Worm (Caenorhabditis elegans): ENCODE results near the gene C07D10.1.
"Not testable (repeated sequence)": the region's sequence is repeated elsewhere in the genome, so short reads cannot be mapped to it uniquely, and the experiment has no call there.

The C07D10.1 gene

DNA sequence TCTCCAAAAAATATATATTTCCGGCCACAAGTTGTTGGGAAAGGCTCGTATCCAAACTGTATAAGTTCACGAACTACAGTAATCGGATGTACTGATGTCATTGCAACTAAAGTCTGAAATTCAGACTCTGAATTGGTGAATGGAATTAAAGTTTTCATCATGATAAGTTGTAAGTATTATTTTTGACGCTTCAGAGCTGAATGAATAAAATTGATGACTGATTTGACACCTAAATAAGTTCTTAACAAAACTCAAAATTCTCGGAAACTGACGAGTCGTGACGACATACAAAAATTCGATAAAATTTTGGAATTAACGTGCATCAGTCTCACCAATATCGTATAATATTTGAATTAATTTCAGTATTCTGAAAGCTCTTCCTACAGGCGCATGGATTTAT, 28.6 kb upstream of the C07D10.1 start, which contains the start of gene F43E2.11:
Gene F43E2.11, minus strand, starts transcription at position 101 of the 400 bp plus-strand sequence.
- TF ChIP-seq hmg-4 (GFP tag; optimal IDR thresholded peaks at IDR 0.05); hmbx-1 (tag; optimal IDR thresholded peaks at IDR 0.05); flt-1 (GFP tag; IDR thresholded peaks at IDR 0.05): not testable (repeated sequence)

DNA sequence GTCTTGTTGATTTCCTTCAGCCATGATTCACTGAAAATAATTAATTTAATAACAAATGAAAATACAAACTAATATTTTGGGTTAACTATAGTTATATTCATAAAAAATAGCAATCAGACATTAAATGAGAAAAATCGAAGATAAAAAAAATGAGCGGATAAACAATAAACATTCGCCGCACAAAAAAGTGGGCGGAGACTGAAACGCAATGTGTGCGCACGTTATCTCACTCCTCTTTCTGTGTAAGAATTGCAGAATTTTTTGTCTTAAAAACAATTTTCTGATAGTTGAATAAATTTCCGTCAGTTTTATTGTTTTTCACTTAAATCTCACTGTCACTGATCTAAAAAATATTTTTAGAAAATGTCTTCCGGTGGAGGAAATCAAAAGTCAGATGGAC, 24.7 kb upstream of the C07D10.1 start, which contains the start of the genes mtch-1 and rpb-4:
Gene mtch-1, minus strand, starts transcription at position 24 of the 400 bp plus-strand sequence.
Gene rpb-4, plus strand, starts transcription at position 353 of the 400 bp plus-strand sequence.
- TF ChIP-seq ets-7 (tag; optimal IDR thresholded peaks at IDR 0.05) (no peak), hmg-4 (GFP tag; optimal IDR thresholded peaks at IDR 0.05) (no peak), ama-1 (optimal IDR thresholded peaks at IDR 0.05) (no peak), hmbx-1 (tag; optimal IDR thresholded peaks at IDR 0.05) (no peak), hnd-1 (tag; optimal IDR thresholded peaks at IDR 0.05) (no peak), tbx-37 (GFP tag; conservative IDR thresholded peaks at IDR 0.05) (no peak)

DNA sequence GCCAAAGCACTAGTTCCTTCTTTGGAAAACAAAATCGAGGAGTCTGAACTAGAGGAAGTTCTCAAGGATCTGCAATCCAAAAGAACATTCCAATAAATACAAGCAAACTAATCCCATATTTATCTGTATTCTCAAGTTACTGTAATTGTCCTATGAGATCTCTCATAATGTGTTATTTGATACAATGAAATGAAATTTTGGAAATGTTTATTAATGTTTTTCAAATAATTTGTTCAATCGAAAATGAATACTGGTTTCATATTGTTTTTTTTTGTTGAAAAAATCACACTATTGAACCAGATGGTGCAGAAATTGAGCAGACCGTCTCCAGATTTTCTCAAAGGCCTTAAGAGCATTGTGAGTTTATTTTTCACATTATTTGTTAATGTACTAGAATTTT, 23.8 kb upstream of the C07D10.1 start, which contains the start of gene F43E2.1:
Gene F43E2.1, plus strand, starts transcription at position 301 of the 400 bp plus-strand sequence.
- TF ChIP-seq ceh-36 (tag; optimal IDR thresholded peaks at IDR 0.05): no peak
- TF ChIP-seq hnd-1 (tag; optimal IDR thresholded peaks at IDR 0.05): no peak

DNA sequence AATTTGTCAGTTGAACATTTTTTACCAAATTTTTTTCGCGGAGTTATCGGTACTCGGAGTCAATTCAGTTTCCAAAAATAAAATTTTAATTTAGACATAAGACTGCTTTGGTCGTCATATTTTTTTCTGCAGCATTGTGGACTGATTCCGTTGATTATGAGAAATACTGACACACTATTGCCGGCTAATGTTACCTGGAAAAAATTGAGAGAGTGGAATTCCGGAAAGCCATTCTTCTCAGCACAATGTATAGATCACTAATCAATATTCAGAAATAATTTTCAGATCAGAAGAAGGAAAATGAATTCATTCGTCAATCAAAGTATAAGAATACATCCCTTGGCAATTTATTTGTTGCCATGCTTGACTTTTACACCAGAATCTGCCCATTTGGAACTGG, 19.8 kb upstream of the C07D10.1 start, which contains the start of gene C07D10.6:
Gene C07D10.6, plus strand, starts transcription at position 301 of the 400 bp plus-strand sequence.
- no peak for TF ChIP-seq hmg-4 (GFP tag; optimal IDR thresholded peaks at IDR 0.05)
- TF ChIP-seq flt-1 (GFP tag; IDR thresholded peaks at IDR 0.05): no peak
- no peak for TF ChIP-seq F13C5.2 (tag; optimal IDR thresholded peaks at IDR 0.05)
- no peak for TF ChIP-seq hmbx-1 (tag; optimal IDR thresholded peaks at IDR 0.05)
- TF ChIP-seq ceh-36 (tag; optimal IDR thresholded peaks at IDR 0.05): no peak
- TF ChIP-seq pes-1 (GFP tag; IDR thresholded peaks at IDR 0.05): no peak
- TF ChIP-seq scrt-1 (GFP tag; IDR thresholded peaks at IDR 0.05): no peak
- TF ChIP-seq sea-1 (GFP tag; conservative IDR thresholded peaks at IDR 0.05): no peak
- TF ChIP-seq tra-4 (tag; optimal IDR thresholded peaks at IDR 0.05): no peak
- TF ChIP-seq aly-1 (tag; optimal IDR thresholded peaks at IDR 0.05): no peak
- no peak for TF ChIP-seq B0310.2 (tag; optimal IDR thresholded peaks at IDR 0.05)
- TF ChIP-seq ets-7 (tag; optimal IDR thresholded peaks at IDR 0.05): no peak
- no peak for TF ChIP-seq hnd-1 (tag; optimal IDR thresholded peaks at IDR 0.05)
- no peak for TF ChIP-seq ama-1 (optimal IDR thresholded peaks at IDR 0.05)
- no peak for TF ChIP-seq tbx-37 (GFP tag; conservative IDR thresholded peaks at IDR 0.05)
- TF ChIP-seq ceh-13 (GFP tag; optimal IDR thresholded peaks at IDR 0.05): no peak
- no peak for TF ChIP-seq tbx-11 (GFP tag; IDR thresholded peaks at IDR 0.05)

DNA sequence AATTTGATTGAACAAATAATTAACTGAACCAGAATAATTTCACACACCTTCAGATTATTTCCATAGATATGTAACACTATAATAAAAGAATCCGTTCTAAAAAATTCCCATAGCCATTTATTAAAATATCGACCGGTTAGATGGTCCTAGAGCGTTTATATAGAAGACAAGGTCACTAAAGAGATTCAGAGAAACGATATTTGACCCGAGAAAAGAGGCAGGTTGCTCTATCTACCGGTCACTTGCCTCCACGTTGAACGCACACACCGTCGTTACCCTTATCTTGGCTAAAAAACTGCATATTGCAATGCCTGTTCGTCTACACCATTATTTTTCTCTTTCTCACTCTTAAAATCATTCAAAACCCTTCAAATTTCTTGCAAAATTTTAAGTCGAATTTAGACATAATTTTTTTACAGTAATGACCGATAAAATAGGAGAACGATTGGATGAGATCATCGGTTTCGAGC, 17.6 kb upstream of the C07D10.1 start, which contains the start of gene C07D10.5:
Gene C07D10.5, plus strand, starts transcription at position 420 of the 470 bp plus-strand sequence.
- no peak for TF ChIP-seq aly-1 (tag; optimal IDR thresholded peaks at IDR 0.05)
- TF ChIP-seq F13C5.2 (tag; optimal IDR thresholded peaks at IDR 0.05): no peak
- TF ChIP-seq tbx-11 (GFP tag; IDR thresholded peaks at IDR 0.05): no peak
- TF ChIP-seq ama-1 (optimal IDR thresholded peaks at IDR 0.05): no peak
- no peak for TF ChIP-seq ets-7 (tag; optimal IDR thresholded peaks at IDR 0.05)
- TF ChIP-seq ceh-13 (GFP tag; optimal IDR thresholded peaks at IDR 0.05): no peak

DNA sequence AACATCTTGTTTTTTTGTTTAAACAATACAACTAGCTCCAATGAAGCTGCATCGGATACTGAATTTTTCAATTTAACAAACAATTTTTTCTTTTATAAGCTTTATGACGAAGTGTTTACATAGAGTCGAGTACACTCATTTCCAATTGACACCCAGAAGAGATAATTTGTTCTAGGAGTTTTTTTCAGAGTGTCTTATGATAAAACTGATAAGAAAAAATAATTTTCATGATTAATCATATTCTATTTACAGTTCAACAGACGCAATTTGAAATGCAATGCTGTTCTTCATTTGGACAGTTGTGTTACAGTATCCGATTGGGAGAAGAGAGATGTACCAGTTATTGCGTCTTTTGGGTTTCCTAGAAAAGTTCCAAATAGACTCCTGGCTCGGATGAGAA, 16.9 kb upstream of the C07D10.1 start:
- no peak for TF ChIP-seq ama-1 (optimal IDR thresholded peaks at IDR 0.05)
- no peak for TF ChIP-seq ets-7 (tag; optimal IDR thresholded peaks at IDR 0.05)

DNA sequence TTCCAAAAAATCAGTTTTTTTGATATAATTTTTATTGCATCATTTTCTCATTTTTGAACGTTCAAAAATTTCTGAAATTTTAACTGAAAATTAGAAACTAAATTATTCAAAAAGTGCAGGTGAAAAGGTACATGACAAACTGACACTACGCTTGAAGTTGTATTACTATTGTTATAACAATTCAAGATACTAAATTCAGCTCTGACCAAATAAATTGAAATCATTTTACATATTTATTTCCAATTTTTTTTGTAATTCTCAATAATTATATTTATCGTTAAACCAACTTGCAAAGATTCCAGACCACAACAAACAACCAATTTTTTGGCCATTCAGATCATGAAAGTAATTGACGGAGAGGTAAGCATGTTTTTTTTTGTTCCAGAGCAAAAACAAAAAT, 13.4 kb upstream of the C07D10.1 start, which contains the start of gene sre-3:
Gene sre-3, plus strand, starts transcription at position 301 of the 400 bp plus-strand sequence.
- TF ChIP-seq tbx-11 (GFP tag; IDR thresholded peaks at IDR 0.05) (no peak), F13C5.2 (tag; optimal IDR thresholded peaks at IDR 0.05) (no peak), sea-1 (GFP tag; conservative IDR thresholded peaks at IDR 0.05) (no peak), flt-1 (GFP tag; IDR thresholded peaks at IDR 0.05) (no peak), tbx-37 (GFP tag; conservative IDR thresholded peaks at IDR 0.05) (no peak), ets-7 (tag; optimal IDR thresholded peaks at IDR 0.05) (no peak), hmg-4 (GFP tag; optimal IDR thresholded peaks at IDR 0.05) (no peak), B0310.2 (tag; optimal IDR thresholded peaks at IDR 0.05) (no peak), hmbx-1 (tag; optimal IDR thresholded peaks at IDR 0.05) (no peak), aly-1 (tag; optimal IDR thresholded peaks at IDR 0.05) (no peak), ceh-36 (tag; optimal IDR thresholded peaks at IDR 0.05) (no peak), ceh-13 (GFP tag; optimal IDR thresholded peaks at IDR 0.05) (no peak), ama-1 (optimal IDR thresholded peaks at IDR 0.05) (no peak), pes-1 (GFP tag; IDR thresholded peaks at IDR 0.05) (no peak), hnd-1 (tag; optimal IDR thresholded peaks at IDR 0.05) (no peak), scrt-1 (GFP tag; IDR thresholded peaks at IDR 0.05) (no peak), tra-4 (tag; optimal IDR thresholded peaks at IDR 0.05) (no peak)

DNA sequence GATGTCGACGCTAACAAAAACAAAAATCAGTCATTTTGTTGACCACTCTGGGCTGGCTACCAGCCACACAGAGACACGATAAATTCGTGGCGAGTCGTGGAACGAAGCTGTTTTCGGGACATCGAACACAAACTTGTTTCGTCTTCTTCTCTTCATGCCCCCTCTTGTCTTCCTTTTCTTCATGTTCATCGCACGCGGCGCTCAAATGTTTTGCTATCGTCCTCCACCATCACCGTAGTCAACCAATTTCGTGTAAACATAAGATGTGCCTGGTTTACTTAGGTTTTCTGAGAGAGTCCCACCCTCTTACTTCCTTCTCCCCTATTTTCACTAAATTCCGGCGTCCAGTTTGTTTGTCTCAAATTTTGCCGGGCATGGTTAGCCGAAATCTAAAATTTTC, 8.5 kb upstream of the C07D10.1 start:
- TF ChIP-seq pes-1 (GFP tag; IDR thresholded peaks at IDR 0.05): no peak
- no peak for TF ChIP-seq sea-1 (GFP tag; conservative IDR thresholded peaks at IDR 0.05)
- no peak for TF ChIP-seq F13C5.2 (tag; optimal IDR thresholded peaks at IDR 0.05)
- no peak for TF ChIP-seq hmbx-1 (tag; optimal IDR thresholded peaks at IDR 0.05)
- no peak for TF ChIP-seq scrt-1 (GFP tag; IDR thresholded peaks at IDR 0.05)
- no peak for TF ChIP-seq hmg-4 (GFP tag; optimal IDR thresholded peaks at IDR 0.05)
- TF ChIP-seq ets-7 (tag; optimal IDR thresholded peaks at IDR 0.05): no peak
- no peak for TF ChIP-seq B0310.2 (tag; optimal IDR thresholded peaks at IDR 0.05)
- no peak for TF ChIP-seq ama-1 (optimal IDR thresholded peaks at IDR 0.05)
- no peak for TF ChIP-seq tbx-37 (GFP tag; conservative IDR thresholded peaks at IDR 0.05)
- TF ChIP-seq ceh-13 (GFP tag; optimal IDR thresholded peaks at IDR 0.05): no peak
- no peak for TF ChIP-seq tra-4 (tag; optimal IDR thresholded peaks at IDR 0.05)
- no peak for TF ChIP-seq aly-1 (tag; optimal IDR thresholded peaks at IDR 0.05)
- TF ChIP-seq tbx-11 (GFP tag; IDR thresholded peaks at IDR 0.05): no peak
- no peak for TF ChIP-seq flt-1 (GFP tag; IDR thresholded peaks at IDR 0.05)
